Fruit fly (Drosophila melanogaster) whole organism, adult: ENCODE data around the gene Pka-C2.

Experiments
- CG12768 ChIP-seq: fragments of 200-800 bp; sonication (Bioruptor generic); optimal IDR thresholded peaks from 2 replicates; lab custom pipeline; 2017; ENCODE audit warnings: missing biosample characterization, missing genetic modification characterization, mild to moderate bottlenecking, moderate library complexity, missing genetic modification reagents
- bab1 ChIP-seq: fragments of 200-800 bp; sonication (Bioruptor generic); optimal IDR thresholded peaks from 3 replicates; lab custom pipeline; 2019; ENCODE audit warnings: missing biosample characterization, mild to moderate bottlenecking, missing genetic modification characterization, moderate library complexity
- kay ChIP-seq: fragments of 200-800 bp; sonication (Bioruptor generic); peaks from one replicate; lab custom pipeline; 2016; ENCODE audit warnings: missing biosample characterization, missing genetic modification characterization, borderline replicate concordance
- tj ChIP-seq: fragments of 200-800 bp; sonication (Bioruptor generic); optimal IDR thresholded peaks from 3 replicates; lab custom pipeline; 2017; ENCODE audit warnings: missing biosample characterization, mild to moderate bottlenecking, missing genetic modification characterization, moderate library complexity
- toe ChIP-seq: fragments of 200-800 bp; sonication (Bioruptor generic); optimal IDR thresholded peaks from 2 replicates; lab custom pipeline; 2016; ENCODE audit warnings: missing biosample characterization, missing genetic modification characterization

- TF ChIP-seq kay (no peak), bab1 (GFP tag; lab: Kevin White, UChicago) (no peak), toe (GFP tag; lab: Kevin White, UChicago) (no peak), CG12768 (no peak), tj (GFP tag; lab: Kevin White, UChicago) (no peak)
These were observed 37.6 kb upstream of the Pka-C2 start for dm6 chr3R:30734576-30734975.
